Worm (Caenorhabditis elegans) whole organism, L4/young adult: ENCODE measurements around the gene srx-34.

Experiments used
- W03F9.2 ChIP-seq: fragments of 150-350 bp; optimal IDR thresholded peaks from 2 replicates; lab custom pipeline; 2014; ENCODE audit warnings: missing biosample characterization, missing genetic modification characterization
- dao-5 ChIP-seq: sonication (generic microtip); optimal IDR thresholded peaks from 2 replicates; lab custom pipeline; 2016; ENCODE audit warnings: missing genotype, missing genetic modification characterization, moderate library complexity, missing compliant biosample characterization
- him-1 ChIP-seq: sonication (generic microtip); optimal IDR thresholded peaks from 2 replicates; lab custom pipeline; 2016; ENCODE audit warnings: missing genotype, missing genetic modification reagents, missing genetic modification characterization, missing compliant biosample characterization

DNA sequence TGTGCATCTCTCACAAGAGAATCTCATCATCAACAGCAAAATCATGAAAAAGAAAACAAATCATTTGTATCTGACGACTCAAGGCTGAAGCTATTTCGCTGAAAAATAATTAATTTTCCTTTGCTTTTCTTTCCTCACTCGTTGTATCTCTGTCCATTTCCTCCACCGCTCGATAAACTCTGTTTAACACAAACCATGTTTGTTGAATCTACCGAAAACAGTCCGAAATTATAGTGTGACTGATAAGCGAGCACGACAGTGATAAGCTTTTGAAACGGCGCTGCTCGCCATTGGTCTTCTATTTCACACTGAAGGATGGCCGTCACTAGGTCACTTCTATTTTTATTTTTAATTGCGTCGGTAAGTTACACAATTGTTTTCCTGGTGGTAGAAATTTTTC is 44.4 kb downstream of the srx-34 start, which contains the start of gene npa-1:
- no peak for TF ChIP-seq W03F9.2 (tag; lab: Kevin White, UChicago)
- TF ChIP-seq dao-5 (tag; lab: Kevin White, UChicago) = no peak
- TF ChIP-seq him-1 (tag; lab: Kevin White, UChicago) = no peak
